Worm (Caenorhabditis elegans) whole organism, L3 larva: ENCODE results near the gene F53F4.11.
A peak's percentile ranks its signal among the peaks of the same experiment; 100 is the strongest.

Source experiments
- aly-2 ChIP-seq: fragments of 150-350 bp; optimal IDR thresholded peaks from 2 replicates; lab custom pipeline; 2014; ENCODE audit warnings: missing biosample characterization, missing genetic modification characterization
- ceh-82 ChIP-seq: fragments of 150-350 bp; optimal IDR thresholded peaks from 2 replicates; lab custom pipeline; 2014; ENCODE audit warnings: missing biosample characterization, missing genetic modification characterization
- ceh-9 ChIP-seq: sonication (generic microtip); optimal IDR thresholded peaks from 2 replicates; lab custom pipeline; 2018; ENCODE audit warnings: missing biosample characterization, missing genetic modification characterization
- egl-27 ChIP-seq: sonication (generic microtip); optimal IDR thresholded peaks from 4 replicates; lab custom pipeline; 2017; ENCODE audit warnings: missing biosample characterization, missing genetic modification reagents, missing genetic modification characterization
- elt-3 ChIP-seq, 3 experiments: fragments of 150-350 bp in 1 of 3; sonication (generic microtip) in 2 of 3; optimal IDR thresholded peaks; 2 replicates in 2 of 3; 4 replicates in 1 of 3; lab custom pipeline; 2014 to 2017; ENCODE audit warnings: missing biosample characterization in 3 of 3, missing genetic modification characterization in 3 of 3
- fkh-10 ChIP-seq: sonication (generic microtip); optimal IDR thresholded peaks from 2 replicates; lab custom pipeline; 2017; ENCODE audit warnings: missing biosample characterization, missing genetic modification reagents, missing genetic modification characterization
- nhr-11 ChIP-seq: fragments of 150-350 bp; optimal IDR thresholded peaks from 2 replicates; lab custom pipeline; 2014; ENCODE audit warnings: missing biosample characterization, missing genetic modification characterization
- nhr-43 ChIP-seq: sonication (generic microtip); optimal IDR thresholded peaks from 2 replicates; lab custom pipeline; 2016; ENCODE audit warnings: mild to moderate bottlenecking, missing genetic modification characterization, missing compliant biosample characterization; ENCODE audit not compliant: poor library complexity, severe bottlenecking
- pqm-1 ChIP-seq: fragments of 150-350 bp; optimal IDR thresholded peaks from 2 replicates; lab custom pipeline; 2017; ENCODE audit warnings: missing biosample characterization, missing genetic modification characterization, inconsistent platforms
- snpc-4 ChIP-seq: fragments of 150-350 bp; optimal IDR thresholded peaks from 2 replicates; lab custom pipeline; 2014; ENCODE audit warnings: missing biosample characterization, missing genetic modification characterization
- unc-39 ChIP-seq: sonication (generic microtip); optimal IDR thresholded peaks from 4 replicates; lab custom pipeline; 2017; ENCODE audit warnings: missing biosample characterization, missing genetic modification characterization
- zag-1 ChIP-seq: fragments of 150-350 bp; optimal IDR thresholded peaks from 2 replicates; lab custom pipeline; 2014; ENCODE audit warnings: missing biosample characterization, missing genetic modification characterization

DNA sequence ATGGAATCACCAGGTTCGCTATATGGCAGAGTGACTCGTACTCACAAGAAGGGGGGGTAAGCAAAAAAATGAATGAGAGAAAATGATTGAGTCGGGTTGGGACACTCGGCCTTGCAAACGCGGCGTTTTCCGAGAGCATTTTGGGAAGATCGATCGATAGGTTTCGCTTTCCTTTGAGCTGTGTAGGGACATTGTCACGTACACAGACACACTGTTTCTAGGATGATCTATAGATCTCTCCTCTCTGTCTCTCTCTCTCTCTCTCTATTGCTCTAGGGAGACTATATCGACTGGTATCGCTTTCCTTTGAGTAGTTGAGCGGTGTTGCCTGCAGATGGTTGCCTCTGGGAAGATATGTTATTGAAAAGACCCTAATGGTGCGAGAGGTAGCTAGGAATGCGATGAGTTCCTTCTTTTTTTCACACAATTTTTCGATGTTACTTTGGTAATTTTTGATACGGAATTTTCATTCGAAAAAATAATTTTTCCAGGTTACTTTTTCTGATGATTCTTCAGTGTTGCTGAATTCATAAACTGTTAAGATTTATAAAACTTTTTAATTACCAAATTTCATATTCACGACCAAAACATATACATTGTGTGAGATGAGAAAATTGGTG is 25.5 kb upstream of the F53F4.11 start, which contains the start of gene H37A05.4:
- TF ChIP-seq ceh-82 (tag; lab: Kevin White, UChicago) = no peak
- no peak for TF ChIP-seq fkh-10
- no peak for TF ChIP-seq ceh-9 (tag; lab: Kevin White, UChicago)
- TF ChIP-seq unc-39 = no peak
- TF ChIP-seq nhr-11 (tag; lab: Kevin White, UChicago) = no peak
- TF ChIP-seq zag-1 (tag; lab: Kevin White, UChicago) = no peak
- TF ChIP-seq aly-2 = peak; percentile 18
- no peak for TF ChIP-seq elt-3 (tag; optimal IDR thresholded peaks at IDR 0.05; lab: Kevin White, UChicago)
- TF ChIP-seq pqm-1 (tag; lab: Kevin White, UChicago) = no peak
- TF ChIP-seq nhr-43 (tag; lab: Kevin White, UChicago) = peak; percentile 94
- no peak for TF ChIP-seq snpc-4
- TF ChIP-seq egl-27 = no peak
